Worm (Caenorhabditis elegans): ENCODE measurements around the gene C52D10.3.

C52D10.3 gene

ce11 chrIV:17199706-17200105, 23.4 kb downstream of the C52D10.3 start:
- TF ChIP-seq nhr-11 (tag; optimal IDR thresholded peaks at IDR 0.05) (no peak), lim-6 (tag; optimal IDR thresholded peaks at IDR 0.05) (no peak), tbx-7 (tag; optimal IDR thresholded peaks at IDR 0.05) (no peak), tbx-2 (tag; optimal IDR thresholded peaks at IDR 0.05) (no peak), odd-2 (tag; optimal IDR thresholded peaks at IDR 0.05) (no peak)

- TF ChIP-seq odd-2 (tag; optimal IDR thresholded peaks at IDR 0.05) (no peak), syd-9 (tag; optimal IDR thresholded peaks at IDR 0.05) (no peak), pha-2 (tag; optimal IDR thresholded peaks at IDR 0.05) (no peak), ceh-18 (tag; optimal IDR thresholded peaks at IDR 0.05) (no peak), elt-2 (tag; optimal IDR thresholded peaks at IDR 0.05) (no peak), ceh-31 (tag; optimal IDR thresholded peaks at IDR 0.05) (no peak), dve-1 (tag; optimal IDR thresholded peaks at IDR 0.05) (no peak), madf-2 (tag; optimal IDR thresholded peaks at IDR 0.05) (no peak), T23F11.4 (GFP tag; optimal IDR thresholded peaks at IDR 0.05) (no peak), lim-6 (tag; optimal IDR thresholded peaks at IDR 0.05) (no peak), sox-4 (tag; optimal IDR thresholded peaks at IDR 0.05) (no peak), fax-1 (tag; optimal IDR thresholded peaks at IDR 0.05) (no peak), pag-3 (tag; optimal IDR thresholded peaks at IDR 0.05; ENCODE audit: borderline replicate concordance) (no peak), C38D4.7 (GFP tag; optimal IDR thresholded peaks at IDR 0.05) (no peak), Y22D7AL.16 (tag; optimal IDR thresholded peaks at IDR 0.05) (no peak), nfya-1 (tag; optimal IDR thresholded peaks at IDR 0.05) (no peak), hlh-30 (tag; optimal IDR thresholded peaks at IDR 0.05; ENCODE audit: insufficient read depth) (no peak)
Observed at ce11 chrIV:17206745-17207144, 30.5 kb downstream of the C52D10.3 start, which contains the start of gene cnnm-1. cnnm-1 (minus strand) TSS chrIV:17206845.

- TF ChIP-seq nhr-11 (tag; optimal IDR thresholded peaks at IDR 0.05) = no peak
- no peak for TF ChIP-seq ceh-2 (tag; optimal IDR thresholded peaks at IDR 0.05)
- TF ChIP-seq lin-11 (tag; optimal IDR thresholded peaks at IDR 0.05) = no peak
- no peak for TF ChIP-seq pha-4 (tag; optimal IDR thresholded peaks at IDR 0.05)
- no peak for TF ChIP-seq ceh-48 (tag; optimal IDR thresholded peaks at IDR 0.05)
- no peak for TF ChIP-seq madf-2 (tag; optimal IDR thresholded peaks at IDR 0.05)
- no peak for TF ChIP-seq hlh-8 (tag; optimal IDR thresholded peaks at IDR 0.05)
- no peak for TF ChIP-seq pat-9 (tag; optimal IDR thresholded peaks at IDR 0.05)
- TF ChIP-seq mec-3 (tag; optimal IDR thresholded peaks at IDR 0.05; ENCODE audit: borderline replicate concordance) = no peak
- no peak for TF ChIP-seq unc-42 (tag; optimal IDR thresholded peaks at IDR 0.05)
- TF ChIP-seq pqm-1 (tag; optimal IDR thresholded peaks at IDR 0.05) = no peak
- no peak for TF ChIP-seq ceh-34 (tag; optimal IDR thresholded peaks at IDR 0.05)
- no peak for TF ChIP-seq ceh-22 (tag; optimal IDR thresholded peaks at IDR 0.05)
- TF ChIP-seq ceh-30 (tag; optimal IDR thresholded peaks at IDR 0.05) = no peak
- no peak for TF ChIP-seq sox-4 (tag; optimal IDR thresholded peaks at IDR 0.05)
Observed at ce11 chrIV:17207864-17208263, 31.6 kb downstream of the C52D10.3 start.

ce11 chrIV:17209309-17209708, 33.0 kb downstream of the C52D10.3 start:
- TF ChIP-seq pha-4 (tag; optimal IDR thresholded peaks at IDR 0.05) (no peak), pqm-1 (tag; optimal IDR thresholded peaks at IDR 0.05) (no peak), fkh-10 (GFP tag; optimal IDR thresholded peaks at IDR 0.05) (no peak), lin-11 (tag; optimal IDR thresholded peaks at IDR 0.05) (no peak), ceh-34 (tag; optimal IDR thresholded peaks at IDR 0.05) (peak; percentile 71), odd-2 (tag; optimal IDR thresholded peaks at IDR 0.05) (no peak)

ce11 chrIV:17210754-17211153, 34.5 kb downstream of the C52D10.3 start:
- TF ChIP-seq pha-4 (tag; optimal IDR thresholded peaks at IDR 0.05) (no peak), sox-4 (tag; optimal IDR thresholded peaks at IDR 0.05) (no peak), ceh-14 (tag; optimal IDR thresholded peaks at IDR 0.05) (no peak), sdc-2 (tag; optimal IDR thresholded peaks at IDR 0.05) (no peak), ceh-31 (tag; optimal IDR thresholded peaks at IDR 0.05) (no peak)
